Fruit fly (Drosophila melanogaster): ENCODE results near the gene CG12355.

Gene CG12355

DNA sequence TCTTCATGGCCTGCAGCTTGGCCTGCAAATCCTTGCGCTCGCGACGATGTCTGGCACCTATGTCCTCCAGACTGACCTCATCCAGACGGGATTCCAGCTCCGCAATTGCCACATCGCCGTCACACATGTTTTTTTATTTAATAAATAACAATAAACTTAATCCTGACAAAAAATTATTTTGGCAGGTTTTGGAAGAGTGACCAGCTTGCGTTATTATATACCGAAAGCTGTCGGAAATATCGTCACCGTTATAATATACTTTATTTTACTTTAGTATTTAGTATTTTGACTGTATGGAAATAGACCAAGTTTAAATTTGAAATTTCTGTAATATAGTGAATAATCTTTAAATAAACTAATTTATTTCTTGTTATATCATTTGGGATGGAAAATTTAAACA lies 9.3 kb upstream of the CG12355 start, which contains the start of gene CG7857 (continued):
- peak; percentile 64 for TF ChIP-seq CG14710 (tag; optimal IDR thresholded peaks at IDR 0.05)
- TF ChIP-seq nau (GFP tag; optimal IDR thresholded peaks at IDR 0.05) = no peak
- TF ChIP-seq pzg (GFP tag; optimal IDR thresholded peaks at IDR 0.05) = peak; percentile 38
- TF ChIP-seq BEAF-32 (GFP tag; optimal IDR thresholded peaks at IDR 0.05) = peak; percentile 56
- TF ChIP-seq CG18764 (GFP tag; optimal IDR thresholded peaks at IDR 0.05) = no peak
- no peak for TF ChIP-seq otp (GFP tag; IDR thresholded peaks at IDR 0.05)
- TF ChIP-seq CG4820 (GFP tag; optimal IDR thresholded peaks at IDR 0.05) = no peak
- TF ChIP-seq Lim3 (GFP tag; IDR thresholded peaks at IDR 0.05) = no peak
- TF ChIP-seq CG1024 (GFP tag; IDR thresholded peaks at IDR 0.05) = no peak
- 0 out of 2 replicates have a peak, but pooled peaks have one; percentile 22 for TF ChIP-seq Scr (GFP tag; IDR thresholded peaks at IDR 0.05; ENCODE audit: partially characterized antibody)
- peak; percentile 14 for TF ChIP-seq CG4617 (GFP tag; optimal IDR thresholded peaks at IDR 0.05; ENCODE audit: borderline replicate concordance)

DNA sequence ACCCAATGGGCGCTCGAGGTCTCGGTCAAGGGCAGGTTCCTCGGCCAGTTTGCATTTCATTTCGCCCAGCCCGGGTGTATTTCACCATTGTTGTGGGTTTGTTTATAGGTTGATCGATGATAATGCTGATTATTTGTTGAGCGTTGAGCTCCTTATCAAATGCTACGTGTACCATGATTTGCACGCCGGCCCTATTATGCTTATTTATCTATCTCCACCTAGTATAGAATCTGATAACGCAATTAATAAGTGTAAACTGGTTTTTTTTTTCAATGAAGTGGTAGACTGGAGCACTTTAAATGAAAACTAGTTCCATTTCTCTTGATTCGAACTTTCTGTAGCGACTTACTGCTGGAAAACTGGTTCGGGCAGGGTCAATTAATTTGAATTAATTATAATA lies 6.9 kb upstream of the CG12355 start:
- TF ChIP-seq CG9817 (tag; optimal IDR thresholded peaks at IDR 0.05) (no peak), CG34376 (GFP tag; optimal IDR thresholded peaks at IDR 0.05) (peak; percentile 53), az2 (GFP tag; optimal IDR thresholded peaks at IDR 0.05) (no peak), ftz-f1 (GFP tag; optimal IDR thresholded peaks at IDR 0.05) (peak; percentile 43), Bteb2 (GFP tag; optimal IDR thresholded peaks at IDR 0.05) (no peak), pb (GFP tag; optimal IDR thresholded peaks at IDR 0.05) (no peak), sqz (GFP tag; optimal IDR thresholded peaks at IDR 0.05) (peak; percentile 33), CG15514 (GFP tag; optimal IDR thresholded peaks at IDR 0.05) (peak; percentile 87), mirr (GFP tag; optimal IDR thresholded peaks at IDR 0.05) (peak; percentile 58), CG30403 (GFP tag; optimal IDR thresholded peaks at IDR 0.05) (no peak), odd (GFP tag; optimal IDR thresholded peaks at IDR 0.05) (no peak), sug (tag; optimal IDR thresholded peaks at IDR 0.05) (peak; percentile 26), CG6765 (GFP tag; optimal IDR thresholded peaks at IDR 0.05) (no peak), sens (GFP tag) (peak; percentile 73), dmrt99B (tag; optimal IDR thresholded peaks at IDR 0.05) (no peak), exex (tag; optimal IDR thresholded peaks at IDR 0.05) (peak; percentile 89), HmgZ (tag; optimal IDR thresholded peaks at IDR 0.05) (no peak), grn (GFP tag; optimal IDR thresholded peaks at IDR 0.05) (peak; percentile 82), Med (GFP tag) (peak; percentile 15), rib (GFP tag; IDR thresholded peaks at IDR 0.05) (0 out of 2 replicates have a peak, but pooled peaks have one; percentile 25)

DNA sequence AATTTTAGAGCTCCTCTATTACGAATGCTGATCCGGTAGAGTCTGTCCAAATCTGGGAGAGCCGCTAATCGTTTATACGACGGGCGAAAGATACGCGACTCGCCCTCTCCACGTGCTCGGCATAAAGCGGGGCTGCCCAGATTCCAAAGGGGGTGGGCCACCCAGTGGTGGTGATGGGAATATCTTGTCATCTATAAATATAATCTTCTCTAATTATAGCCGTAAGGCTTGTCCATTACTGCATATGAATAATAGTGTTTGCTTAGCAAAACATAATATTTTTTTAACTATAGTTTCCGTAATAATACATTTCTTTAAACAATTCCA lies 6.3 kb upstream of the CG12355 start:
- TF ChIP-seq CG15269 (tag; optimal IDR thresholded peaks at IDR 0.05) (no peak), CG11560 (tag; IDR thresholded peaks at IDR 0.05) (no peak), CG14667 (GFP tag; IDR thresholded peaks at IDR 0.05) (no peak), crp (GFP tag; optimal IDR thresholded peaks at IDR 0.05) (no peak), sens (GFP tag) (no peak), CTCF (GFP tag; optimal IDR thresholded peaks at IDR 0.05) (no peak), danr (GFP tag; IDR thresholded peaks at IDR 0.05) (no peak), Scr (GFP tag; IDR thresholded peaks at IDR 0.05; ENCODE audit: partially characterized antibody) (no peak), exex (tag; optimal IDR thresholded peaks at IDR 0.05) (peak; percentile 77), CG10147 (GFP tag; optimal IDR thresholded peaks at IDR 0.05) (no peak), CG17568 (GFP tag; optimal IDR thresholded peaks at IDR 0.05) (no peak), CG12104 (GFP tag; optimal IDR thresholded peaks at IDR 0.05) (no peak), stc (GFP tag; IDR thresholded peaks at IDR 0.05) (0 out of 2 replicates have a peak, but pooled peaks have one; percentile 15), CG13894 (tag; optimal IDR thresholded peaks at IDR 0.05) (no peak), CG16815 (GFP tag; optimal IDR thresholded peaks at IDR 0.05) (no peak), kni (GFP tag; optimal IDR thresholded peaks at IDR 0.05) (no peak), CG10209 (GFP tag; optimal IDR thresholded peaks at IDR 0.05) (no peak), CG13775 (GFP tag; optimal IDR thresholded peaks at IDR 0.05) (no peak), CG9727 (GFP tag; optimal IDR thresholded peaks at IDR 0.05) (no peak), Oaz (GFP tag; IDR thresholded peaks at IDR 0.05) (no peak), Pdp1 (GFP tag; optimal IDR thresholded peaks at IDR 0.05) (no peak), sima (GFP tag; optimal IDR thresholded peaks at IDR 0.05) (no peak)
